Worm (Caenorhabditis elegans) whole organism, late embryonic: ENCODE measurements around the gene T16G1.9.

Source experiments
- C08G9.2 ChIP-seq: sonication (generic microtip); optimal IDR thresholded peaks from 2 replicates; lab custom pipeline; 2016; ENCODE audit warnings: mild to moderate bottlenecking, missing genetic modification characterization, moderate library complexity, missing compliant biosample characterization
- C38D4.7 ChIP-seq: fragments of 200-800 bp; sonication (Bioruptor generic); optimal IDR thresholded peaks from 2 replicates; lab custom pipeline; 2018; ENCODE audit warnings: mild to moderate bottlenecking, missing genetic modification characterization, moderate library complexity, missing compliant biosample characterization
- F13H6.1 ChIP-seq: sonication (generic microtip); optimal IDR thresholded peaks from 2 replicates; lab custom pipeline; 2016; ENCODE audit warnings: missing genetic modification characterization, missing compliant biosample characterization
- T23F11.4 ChIP-seq: fragments of 200-800 bp; sonication (Bioruptor generic); optimal IDR thresholded peaks from 2 replicates; lab custom pipeline; 2018; ENCODE audit warnings: mild to moderate bottlenecking, missing genetic modification characterization, missing compliant biosample characterization
- Y22D7AL.16 ChIP-seq: sonication (generic microtip); optimal IDR thresholded peaks from 2 replicates; lab custom pipeline; 2016; ENCODE audit warnings: missing genetic modification characterization, missing compliant biosample characterization
- ahr-1 ChIP-seq: sonication (generic microtip); optimal IDR thresholded peaks from 2 replicates; lab custom pipeline; 2016; ENCODE audit warnings: missing genetic modification characterization, missing compliant biosample characterization
- ama-1 ChIP-seq: fragments of 150-350 bp; optimal IDR thresholded peaks from 2 replicates; lab custom pipeline; 2014
- ceh-14 ChIP-seq: sonication (generic microtip); optimal IDR thresholded peaks from 2 replicates; lab custom pipeline; 2016; ENCODE audit warnings: missing genotype, missing genetic modification characterization, missing compliant biosample characterization
- ceh-18 ChIP-seq: sonication (generic microtip); optimal IDR thresholded peaks from 2 replicates; lab custom pipeline; 2016; ENCODE audit warnings: missing genetic modification characterization, missing compliant biosample characterization
- ceh-22 ChIP-seq: sonication (generic microtip); optimal IDR thresholded peaks from 2 replicates; lab custom pipeline; 2017; ENCODE audit warnings: missing biosample characterization, missing genetic modification characterization
- ceh-31 ChIP-seq: sonication (generic microtip); optimal IDR thresholded peaks from 2 replicates; lab custom pipeline; 2016; ENCODE audit warnings: missing genetic modification characterization, missing compliant biosample characterization
- ceh-34 ChIP-seq: sonication (generic microtip); optimal IDR thresholded peaks from 2 replicates; lab custom pipeline; 2016; ENCODE audit warnings: mild to moderate bottlenecking, missing genetic modification characterization, missing compliant biosample characterization
- ceh-45 ChIP-seq: fragments of 200-800 bp; sonication (Bioruptor generic); IDR thresholded peaks from 2 replicates; pipeline ENCODE4 v1.3.6; 2022; ENCODE audit warnings: missing genetic modification reagents, missing genetic modification characterization, missing compliant biosample characterization
- ceh-6 ChIP-seq: fragments of 200-800 bp; sonication (Bioruptor generic); optimal IDR thresholded peaks from 2 replicates; lab custom pipeline; 2018; ENCODE audit warnings: mild to moderate bottlenecking, missing genetic modification characterization, missing compliant biosample characterization
- che-1 ChIP-seq: sonication (generic microtip); optimal IDR thresholded peaks from 2 replicates; lab custom pipeline; 2016; ENCODE audit warnings: mild to moderate bottlenecking, missing genetic modification characterization, missing compliant biosample characterization
- dmd-4 ChIP-seq: sonication (generic microtip); optimal IDR thresholded peaks from 2 replicates; lab custom pipeline; 2016; ENCODE audit warnings: borderline replicate concordance, missing genetic modification characterization, missing compliant biosample characterization
- elt-2 ChIP-seq: sonication (generic microtip); optimal IDR thresholded peaks from 2 replicates; lab custom pipeline; 2016; ENCODE audit warnings: missing genetic modification reagents, missing genetic modification characterization, missing compliant biosample characterization
- elt-4 ChIP-seq: sonication (generic microtip); optimal IDR thresholded peaks from 2 replicates; lab custom pipeline; 2016; ENCODE audit warnings: missing genetic modification characterization, missing compliant biosample characterization
- eyg-1 ChIP-seq: sonication (generic microtip); optimal IDR thresholded peaks from 2 replicates; lab custom pipeline; 2016; ENCODE audit warnings: missing genotype, missing genetic modification characterization, missing compliant biosample characterization
- fax-1 ChIP-seq: sonication (generic microtip); optimal IDR thresholded peaks from 2 replicates; lab custom pipeline; 2016; ENCODE audit warnings: missing genotype, missing genetic modification characterization, missing compliant biosample characterization
- fkh-6 ChIP-seq: sonication (generic microtip); optimal IDR thresholded peaks from 2 replicates; lab custom pipeline; 2016; ENCODE audit warnings: missing genetic modification characterization, missing compliant biosample characterization
- hlh-13 ChIP-seq: fragments of 200-800 bp; sonication (Bioruptor generic); optimal IDR thresholded peaks from 2 replicates; lab custom pipeline; 2018; ENCODE audit warnings: mild to moderate bottlenecking, missing genetic modification characterization, missing compliant biosample characterization
- hlh-30 ChIP-seq: sonication (generic microtip); optimal IDR thresholded peaks from 2 replicates; lab custom pipeline; 2017; ENCODE audit warnings: antibody characterized with exemption, missing genetic modification characterization, missing compliant biosample characterization; ENCODE audit not compliant: insufficient read depth
- nfya-1 ChIP-seq: sonication (generic microtip); optimal IDR thresholded peaks from 2 replicates; lab custom pipeline; 2017; ENCODE audit warnings: missing genetic modification characterization, mild to moderate bottlenecking, missing compliant biosample characterization, antibody characterized with exemption, moderate library complexity
- nhr-232 ChIP-seq: sonication (generic microtip); optimal IDR thresholded peaks from 2 replicates; lab custom pipeline; 2016; ENCODE audit warnings: missing genetic modification characterization, missing compliant biosample characterization
- odd-2 ChIP-seq: sonication (generic microtip); optimal IDR thresholded peaks from 2 replicates; lab custom pipeline; 2017; ENCODE audit warnings: antibody characterized with exemption, mild to moderate bottlenecking, missing genetic modification characterization, missing compliant biosample characterization
- pag-3 ChIP-seq: sonication (generic microtip); optimal IDR thresholded peaks from 2 replicates; lab custom pipeline; 2016; ENCODE audit warnings: missing compliant biosample characterization, missing genetic modification characterization, borderline replicate concordance
- pax-1 ChIP-seq: fragments of 150-350 bp; optimal IDR thresholded peaks from 2 replicates; lab custom pipeline; 2014; ENCODE audit warnings: missing biosample characterization, missing genetic modification characterization
- pqm-1 ChIP-seq: sonication (generic microtip); optimal IDR thresholded peaks from 2 replicates; lab custom pipeline; 2016; ENCODE audit warnings: missing genetic modification characterization, missing compliant biosample characterization
- sdc-2 ChIP-seq: sonication (generic microtip); optimal IDR thresholded peaks from 2 replicates; lab custom pipeline; 2016; ENCODE audit warnings: missing genotype, missing genetic modification characterization, missing compliant biosample characterization
- syd-9 ChIP-seq: sonication (generic microtip); optimal IDR thresholded peaks from 2 replicates; lab custom pipeline; 2016; ENCODE audit warnings: mild to moderate bottlenecking, missing genetic modification characterization, moderate library complexity, missing compliant biosample characterization
- tbx-2 ChIP-seq: sonication (generic microtip); optimal IDR thresholded peaks from 2 replicates; lab custom pipeline; 2016; ENCODE audit warnings: missing genetic modification characterization, missing compliant biosample characterization
- ttx-3 ChIP-seq: sonication (generic microtip); optimal IDR thresholded peaks from 2 replicates; lab custom pipeline; 2016; ENCODE audit warnings: missing genetic modification reagents, missing genetic modification characterization, missing compliant biosample characterization
- unc-3 ChIP-seq, 2 experiments: fragments of 200-800 bp in 1 of 2; sonication (Bioruptor generic) in 1 of 2; sonication (generic microtip) in 1 of 2; conservative IDR thresholded peaks in 1 of 2; optimal IDR thresholded peaks in 1 of 2; 2 replicates each; pipeline versions ENCODE4 v1.3.6 to Lab custom; 2016 to 2022; ENCODE audit warnings: missing compliant biosample characterization in 2 of 2, missing genetic modification characterization in 2 of 2, missing genetic modification reagents in 1 of 2
- unc-42 ChIP-seq: sonication (generic microtip); optimal IDR thresholded peaks from 2 replicates; lab custom pipeline; 2016; ENCODE audit warnings: missing genotype, missing genetic modification characterization, missing compliant biosample characterization
- unc-55 ChIP-seq: sonication (generic microtip); optimal IDR thresholded peaks from 2 replicates; lab custom pipeline; 2017; ENCODE audit warnings: missing biosample characterization, missing genetic modification reagents, missing genetic modification characterization
- unc-86 ChIP-seq: sonication (generic microtip); optimal IDR thresholded peaks from 2 replicates; lab custom pipeline; 2016; ENCODE audit warnings: missing genetic modification characterization, missing compliant biosample characterization
- zip-5 ChIP-seq: sonication (generic microtip); optimal IDR thresholded peaks from 2 replicates; lab custom pipeline; 2016; ENCODE audit warnings: missing genetic modification characterization, missing compliant biosample characterization

Gene T16G1.9

DNA sequence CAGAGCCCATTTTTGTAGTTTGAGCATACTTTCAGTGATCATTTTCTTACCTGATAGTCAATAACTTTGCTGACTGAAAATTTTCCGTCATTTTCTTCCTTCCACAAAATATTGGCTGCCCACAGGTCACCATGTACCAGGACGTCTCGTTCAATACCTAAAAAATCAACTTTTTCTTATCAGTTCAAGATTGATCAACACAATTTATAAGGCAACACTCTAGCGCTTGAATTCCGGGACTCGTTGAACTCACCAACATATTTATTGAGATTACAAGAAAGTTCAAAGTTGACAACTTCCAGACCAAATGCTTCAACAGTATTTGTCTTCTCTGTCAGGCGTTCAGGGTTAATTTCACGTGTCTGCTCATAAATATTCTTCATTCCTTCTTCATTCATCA is 17.0 kb downstream of the T16G1.9 start:
- TF ChIP-seq elt-2 (tag; lab: Kevin White, UChicago), result no peak
- no peak for TF ChIP-seq zip-5 (tag; lab: Kevin White, UChicago)
- no peak for TF ChIP-seq Y22D7AL.16 (tag; lab: Kevin White, UChicago)
- no peak for TF ChIP-seq ama-1 (lab: Kevin White, UChicago)
- TF ChIP-seq ceh-22 (tag; lab: Kevin White, UChicago), result no peak
- TF ChIP-seq unc-3 (GFP tag; conservative IDR thresholded peaks at IDR 0.05; lab: Robert Waterston, UW), result no peak
- no peak for TF ChIP-seq unc-3 (tag; optimal IDR thresholded peaks at IDR 0.05; lab: Kevin White, UChicago)
- TF ChIP-seq hlh-30 (tag; lab: Kevin White, UChicago), result no peak
- TF ChIP-seq ceh-34, result no peak
- no peak for TF ChIP-seq pqm-1
- TF ChIP-seq ceh-18 (tag; lab: Kevin White, UChicago), result no peak
- TF ChIP-seq eyg-1 (tag; lab: Kevin White, UChicago), result no peak
- no peak for TF ChIP-seq syd-9 (tag; lab: Kevin White, UChicago)
- TF ChIP-seq nfya-1, result no peak
- TF ChIP-seq dmd-4, result no peak
- no peak for TF ChIP-seq pax-1
- TF ChIP-seq pag-3, result no peak
- TF ChIP-seq unc-55 (GFP tag; lab: Kevin White, UChicago), result no peak

DNA sequence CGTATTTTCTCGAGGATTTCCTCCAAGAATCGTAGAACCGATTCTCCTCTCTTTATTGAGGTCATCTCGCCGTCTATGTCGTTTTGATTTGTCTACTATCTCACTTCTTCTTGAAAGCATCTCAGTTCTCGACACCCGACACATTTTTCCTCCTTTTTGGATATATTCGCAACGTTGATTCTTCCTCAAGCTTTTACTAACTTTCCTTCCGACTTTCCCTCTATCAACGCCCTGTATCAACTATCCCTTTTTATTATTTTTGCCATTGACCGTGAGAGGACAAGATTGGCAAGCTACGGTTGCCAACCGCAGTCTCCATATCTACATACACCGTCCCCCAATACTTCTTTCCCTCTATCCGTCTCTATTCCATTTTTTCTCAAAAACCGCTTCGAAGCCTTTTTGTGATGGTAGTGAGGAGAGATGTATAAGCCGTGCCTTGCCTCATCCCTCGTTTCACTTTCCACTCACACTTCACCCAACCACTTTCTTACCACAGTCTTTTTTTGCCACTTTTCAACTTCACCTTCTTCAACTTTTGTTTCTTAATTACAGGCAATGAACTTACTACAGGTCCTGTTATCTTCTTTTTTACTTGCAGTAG is 21.6 kb downstream of the T16G1.9 start, which contains the start of gene T16G1.2:
Gene T16G1.2, plus strand, starts transcription at position 554 of the 604 bp plus-strand sequence.
- TF ChIP-seq fax-1, result no peak
- no peak for TF ChIP-seq ceh-14
- TF ChIP-seq ceh-34, result no peak
- no peak for TF ChIP-seq elt-2 (tag; lab: Kevin White, UChicago)
- TF ChIP-seq C38D4.7 (GFP tag; lab: Kevin White, UChicago), result no peak
- no peak for TF ChIP-seq che-1 (tag; lab: Kevin White, UChicago)
- TF ChIP-seq C08G9.2 (tag; lab: Kevin White, UChicago), result no peak
- TF ChIP-seq ceh-6 (GFP tag; lab: Kevin White, UChicago), result no peak
- no peak for TF ChIP-seq hlh-13 (GFP tag; lab: Kevin White, UChicago)
- no peak for TF ChIP-seq T23F11.4 (GFP tag; lab: Kevin White, UChicago)
- no peak for TF ChIP-seq dmd-4
- TF ChIP-seq ceh-45, result no peak
- no peak for TF ChIP-seq unc-86
- TF ChIP-seq odd-2 (tag; lab: Kevin White, UChicago), result no peak
- TF ChIP-seq, all 69 proteins: peak for 0

DNA sequence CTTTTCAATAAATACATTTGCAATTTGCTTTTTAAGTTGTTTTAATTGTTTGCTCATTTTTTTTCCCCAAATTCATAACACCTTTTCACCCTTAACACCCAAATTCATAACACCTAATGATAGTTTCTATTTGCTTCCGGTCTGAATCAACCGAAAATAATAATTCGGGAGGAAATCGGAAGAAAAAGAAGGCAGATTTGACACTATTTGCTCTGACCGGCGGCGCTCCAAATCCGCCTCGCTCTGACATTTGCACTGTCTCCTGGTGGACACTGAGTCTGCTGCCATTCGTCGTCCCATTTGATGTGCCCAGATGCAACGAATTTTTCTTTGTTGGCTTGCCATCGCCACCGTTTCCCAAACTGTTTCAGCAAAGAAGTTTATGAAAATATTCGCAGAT is 26.5 kb downstream of the T16G1.9 start, which contains the start of gene pqn-67:
Gene pqn-67, plus strand, starts transcription at position 301 of the 400 bp plus-strand sequence.
- TF ChIP-seq sdc-2, result no peak
- no peak for TF ChIP-seq ceh-6 (GFP tag; lab: Kevin White, UChicago)
- TF ChIP-seq elt-4 (tag; lab: Kevin White, UChicago), result no peak
- no peak for TF ChIP-seq unc-42 (tag; lab: Kevin White, UChicago)
- no peak for TF ChIP-seq syd-9 (tag; lab: Kevin White, UChicago)
- TF ChIP-seq fkh-6 (tag; lab: Kevin White, UChicago), result no peak
- no peak for TF ChIP-seq eyg-1 (tag; lab: Kevin White, UChicago)
- TF ChIP-seq Y22D7AL.16 (tag; lab: Kevin White, UChicago), result no peak
- TF ChIP-seq nhr-232, result no peak
- no peak for TF ChIP-seq ceh-31 (tag; lab: Kevin White, UChicago)
- TF ChIP-seq ceh-14, result no peak
- no peak for TF ChIP-seq C38D4.7 (GFP tag; lab: Kevin White, UChicago)
- no peak for TF ChIP-seq F13H6.1 (tag; lab: Kevin White, UChicago)
- TF ChIP-seq ttx-3, result no peak
- TF ChIP-seq fax-1, result no peak
- no peak for TF ChIP-seq tbx-2 (tag; lab: Kevin White, UChicago)
- TF ChIP-seq ahr-1 (tag; lab: Kevin White, UChicago), result no peak
